Fruit fly (Drosophila melanogaster): ENCODE measurements around the gene CG6136.

dm6 chr3R:15409110-15409771 lies 37.2 kb upstream of the CG6136 start:
- TF ChIP-seq woc (GFP tag; optimal IDR thresholded peaks at IDR 0.05): no peak
- TF ChIP-seq usp (GFP tag; optimal IDR thresholded peaks at IDR 0.05): no peak
